Worm (Caenorhabditis elegans): ENCODE results near the gene fan-1.

DNA sequence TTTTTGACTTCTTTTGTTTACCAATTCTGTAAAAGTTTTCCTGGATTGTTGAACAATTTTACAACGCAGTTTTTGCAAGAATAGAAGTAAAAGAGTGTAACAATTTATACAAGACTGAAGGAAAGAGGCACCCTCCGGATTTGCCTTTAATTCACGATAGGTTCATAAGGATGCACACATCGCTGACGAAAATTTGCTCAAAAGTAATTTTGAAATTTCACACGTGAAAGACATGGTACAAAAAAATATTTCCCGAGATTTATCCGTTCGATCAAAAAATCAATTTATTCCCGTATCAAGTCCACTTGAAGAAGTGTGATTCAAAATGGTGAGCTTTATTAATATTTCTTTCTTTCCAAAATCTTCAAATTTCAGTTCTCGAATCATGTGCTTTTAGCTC, 29.4 kb downstream of the fan-1 start, which contains the start of gene C43G2.3:
- no peak for TF ChIP-seq ama-1 (optimal IDR thresholded peaks at IDR 0.05)
- TF ChIP-seq nhr-11 (tag; optimal IDR thresholded peaks at IDR 0.05) = no peak
- no peak for TF ChIP-seq zag-1 (tag; optimal IDR thresholded peaks at IDR 0.05)
- TF ChIP-seq nhr-19 (GFP tag; conservative IDR thresholded peaks at IDR 0.05) = no peak
- no peak for TF ChIP-seq alr-1 (tag; optimal IDR thresholded peaks at IDR 0.05; ENCODE audit: borderline replicate concordance)
